Worm (Caenorhabditis elegans) whole organism, L4 larva: ENCODE data around the gene nfyc-1.

ENCODE experiments used
- ama-1 ChIP-seq: fragments of 150-350 bp; optimal IDR thresholded peaks from 2 replicates; lab custom pipeline; 2014; ENCODE audit warnings: inconsistent platforms, mixed read lengths
- fkh-10 ChIP-seq: fragments of 150-350 bp; optimal IDR thresholded peaks from 2 replicates; lab custom pipeline; 2014; ENCODE audit warnings: missing biosample characterization, missing genetic modification reagents, missing genetic modification characterization
- hlh-30 ChIP-seq: sonication (generic microtip); optimal IDR thresholded peaks from 2 replicates; lab custom pipeline; 2017; ENCODE audit warnings: antibody characterized with exemption, mild to moderate bottlenecking, missing genetic modification characterization, missing compliant biosample characterization; ENCODE audit not compliant: insufficient read depth
- nhr-11 ChIP-seq: fragments of 150-350 bp; optimal IDR thresholded peaks from 2 replicates; lab custom pipeline; 2014; ENCODE audit warnings: missing biosample characterization, missing genetic modification characterization
- nhr-42 ChIP-seq: fragments of 200-800 bp; sonication (Bioruptor generic); IDR thresholded peaks from 2 replicates; pipeline ENCODE4 v1.3.6; 2022; ENCODE audit warnings: missing genetic modification characterization, missing compliant biosample characterization
- pqm-1 ChIP-seq: sonication (generic microtip); optimal IDR thresholded peaks from 2 replicates; lab custom pipeline; 2017; ENCODE audit warnings: missing biosample characterization, missing genetic modification characterization
- skn-1 ChIP-seq: fragments of 150-350 bp; optimal IDR thresholded peaks from 2 replicates; lab custom pipeline; 2014; ENCODE audit warnings: missing biosample characterization, missing genetic modification characterization
- snpc-4 ChIP-seq: fragments of 150-350 bp; optimal IDR thresholded peaks from 2 replicates; lab custom pipeline; 2014; ENCODE audit warnings: missing biosample characterization, missing genetic modification characterization
- unc-39 ChIP-seq: sonication (generic microtip); optimal IDR thresholded peaks from 2 replicates; lab custom pipeline; 2017; ENCODE audit warnings: missing biosample characterization, missing genetic modification characterization
- unc-62 ChIP-seq, 3 experiments: fragments of 150-350 bp in 1 of 3; sonication (generic microtip); optimal IDR thresholded peaks in 2 of 3; peaks in 1 of 3; 1 replicate in 1 of 3; 2 replicates in 2 of 3; lab custom pipeline; 2014 to 2017; ENCODE audit warnings: missing biosample characterization in 3 of 3, missing genetic modification characterization in 3 of 3, missing genetic modification reagents in 3 of 3, missing genotype in 1 of 3
- ztf-11 ChIP-seq: fragments of 150-350 bp; optimal IDR thresholded peaks from 2 replicates; lab custom pipeline; 2014; ENCODE audit warnings: missing biosample characterization, missing genetic modification characterization

DNA sequence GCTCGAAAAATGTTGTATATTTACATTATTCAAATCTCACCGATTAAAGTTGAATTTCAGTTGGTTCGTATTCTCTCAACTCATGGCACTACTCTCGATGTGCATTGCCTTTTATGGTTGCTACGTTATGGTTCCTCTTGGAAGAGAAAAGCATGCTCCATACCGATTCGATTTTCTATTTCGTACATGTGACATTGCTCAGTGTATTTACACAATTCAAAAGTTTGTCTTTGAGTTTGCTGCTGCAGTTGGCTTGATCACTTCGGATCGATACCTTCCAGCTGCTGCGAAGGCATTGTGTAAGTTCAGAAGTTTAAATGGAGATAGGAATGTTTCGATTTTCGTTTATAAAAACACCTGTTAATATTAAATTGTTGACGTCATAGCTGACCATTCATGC is 35.5 kb upstream of the nfyc-1 start:
- TF ChIP-seq skn-1 (no peak), ama-1 (lab: Kevin White, UChicago) (no peak), snpc-4 (tag; lab: Kevin White, UChicago) (no peak), unc-39 (tag; lab: Kevin White, UChicago) (no peak), fkh-10 (GFP tag; lab: Kevin White, UChicago) (no peak), hlh-30 (tag; lab: Kevin White, UChicago) (no peak), unc-62 (GFP tag; optimal IDR thresholded peaks at IDR 0.05 in 1 of 2; lab: Kevin White, UChicago) (peak in 1 of 2 experiments; percentile 85), unc-62 (tag; optimal IDR thresholded peaks at IDR 0.05; lab: Kevin White, UChicago) (no peak), ztf-11 (no peak), nhr-42 (GFP tag; lab: Robert Waterston, UW) (no peak), nhr-11 (tag; lab: Kevin White, UChicago) (no peak), pqm-1 (tag; lab: Kevin White, UChicago) (no peak)
